Fruit fly (Drosophila melanogaster) whole organism, adult: Measurements from ENCODE around the gene CG14535.
A peak's percentile ranks its signal among the peaks of the same experiment; 100 is the strongest.

Source experiments
- CG14711 ChIP-seq: fragments of 200-800 bp; sonication (Bioruptor generic); optimal IDR thresholded peaks from 2 replicates; lab custom pipeline; 2018; ENCODE audit warnings: missing biosample characterization, mild to moderate bottlenecking, missing genetic modification characterization, moderate library complexity
- CG1620 ChIP-seq: fragments of 200-800 bp; sonication (Bioruptor generic); optimal IDR thresholded peaks from 2 replicates; lab custom pipeline; 2016; ENCODE audit warnings: missing biosample characterization, missing genetic modification characterization
- CG33017 ChIP-seq: fragments of 200-800 bp; sonication (Bioruptor generic); optimal IDR thresholded peaks from 2 replicates; lab custom pipeline; 2018; ENCODE audit warnings: missing biosample characterization, mild to moderate bottlenecking, missing genetic modification characterization, moderate library complexity
- CG5204 ChIP-seq: fragments of 200-800 bp; sonication (Bioruptor generic); optimal IDR thresholded peaks from 2 replicates; lab custom pipeline; 2016; ENCODE audit warnings: missing biosample characterization, missing genetic modification characterization
- CG7045 ChIP-seq: fragments of 200-800 bp; sonication (Bioruptor generic); optimal IDR thresholded peaks from 2 replicates; lab custom pipeline; 2017; ENCODE audit warnings: missing biosample characterization, mild to moderate bottlenecking, missing genetic modification characterization
- CG7101 ChIP-seq: fragments of 200-800 bp; sonication (Bioruptor generic); optimal IDR thresholded peaks from 2 replicates; lab custom pipeline; 2018; ENCODE audit warnings: missing biosample characterization, mild to moderate bottlenecking, missing genetic modification characterization, moderate library complexity
- Mnt ChIP-seq: fragments of 200-800 bp; sonication (Bioruptor generic); optimal IDR thresholded peaks from 2 replicates; lab custom pipeline; 2016; ENCODE audit warnings: missing biosample characterization, mild to moderate bottlenecking, missing genetic modification characterization
- bab1 ChIP-seq: fragments of 200-800 bp; sonication (Bioruptor generic); optimal IDR thresholded peaks from 3 replicates; lab custom pipeline; 2019; ENCODE audit warnings: missing biosample characterization, mild to moderate bottlenecking, missing genetic modification characterization, moderate library complexity
- cic ChIP-seq: fragments of 200-800 bp; sonication (Bioruptor generic); optimal IDR thresholded peaks from 2 replicates; lab custom pipeline; 2017; ENCODE audit warnings: missing biosample characterization, mild to moderate bottlenecking, missing genetic modification characterization, moderate library complexity
- cnc ChIP-seq, 2 experiments: fragments of >200 bp; optimal IDR thresholded peaks; 2 replicates each; lab custom pipeline; 2017
- kay ChIP-seq: fragments of 200-800 bp; sonication (Bioruptor generic); peaks from one replicate; lab custom pipeline; 2016; ENCODE audit warnings: missing biosample characterization, missing genetic modification characterization, borderline replicate concordance
- ovo ChIP-seq: fragments of 200-800 bp; sonication (Bioruptor generic); optimal IDR thresholded peaks from 2 replicates; lab custom pipeline; 2016; ENCODE audit warnings: missing biosample characterization, missing genetic modification characterization
- tj ChIP-seq: fragments of 200-800 bp; sonication (Bioruptor generic); optimal IDR thresholded peaks from 3 replicates; lab custom pipeline; 2017; ENCODE audit warnings: missing biosample characterization, mild to moderate bottlenecking, missing genetic modification characterization, moderate library complexity
- toe ChIP-seq: fragments of 200-800 bp; sonication (Bioruptor generic); optimal IDR thresholded peaks from 2 replicates; lab custom pipeline; 2016; ENCODE audit warnings: missing biosample characterization, missing genetic modification characterization

DNA sequence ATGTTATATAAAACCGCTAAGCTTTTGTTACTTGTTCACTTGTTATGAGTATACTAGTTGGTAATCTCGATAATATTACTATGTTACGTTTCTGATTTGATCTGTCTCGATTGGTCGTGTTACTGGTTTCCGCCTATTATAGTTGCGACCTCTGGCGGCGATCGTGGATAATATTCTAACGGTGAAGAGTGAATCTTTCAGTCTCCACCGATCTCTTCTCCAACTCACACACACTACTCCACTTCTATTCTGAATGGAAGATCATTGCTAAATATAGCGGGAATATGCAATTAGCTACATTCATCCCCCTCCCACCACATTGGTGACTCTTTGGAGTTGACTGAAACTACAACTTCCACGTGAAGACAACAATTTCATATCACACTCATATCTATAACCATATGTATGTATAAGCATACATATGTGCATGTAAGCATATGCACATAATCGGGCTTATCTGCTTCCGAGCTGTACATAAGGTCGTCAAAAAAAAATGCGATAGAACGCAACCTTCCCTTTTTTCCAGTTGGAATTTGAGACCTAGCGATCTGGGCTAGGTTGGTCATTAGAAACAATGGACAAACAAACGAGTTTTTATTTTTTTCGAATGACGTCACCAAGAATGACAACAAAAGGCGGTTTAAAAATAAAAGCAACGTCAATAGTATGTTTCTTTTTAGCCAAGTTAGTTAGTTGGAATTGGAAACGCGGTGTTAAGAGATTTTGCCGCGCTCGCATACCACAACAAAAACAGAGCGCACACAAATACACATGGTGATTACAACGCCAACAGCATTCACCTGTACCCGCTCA is 46.2 kb downstream of the CG14535 start:
- TF ChIP-seq toe (GFP tag; lab: Kevin White, UChicago) (no peak), CG33017 (no peak), ovo (GFP tag; lab: Kevin White, UChicago) (peak; percentile 89), cnc (optimal IDR thresholded peaks at IDR 0.05; lab: Kevin White, UChicago) (no peak), bab1 (GFP tag; lab: Kevin White, UChicago) (no peak), CG14711 (no peak), CG7045 (GFP tag; lab: Kevin White, UChicago) (peak; percentile 57), cic (GFP tag; lab: Kevin White, UChicago) (no peak), CG7101 (no peak), tj (no peak), kay (peak; percentile 98), CG1620 (no peak), Mnt (GFP tag; lab: Kevin White, UChicago) (no peak), CG5204 (GFP tag; lab: Kevin White, UChicago) (no peak)
